Fruit fly (Drosophila melanogaster) whole organism, wandering third instar larva: ENCODE results near the gene CG5623.

Source experiments
- Abd-B ChIP-seq: fragments of >200 bp; optimal IDR thresholded peaks from 2 replicates; lab custom pipeline; 2017; ENCODE audit warnings: missing biosample characterization, missing genetic modification characterization
- CG32264 ChIP-seq: fragments of 200-800 bp; sonication (Bioruptor generic); optimal IDR thresholded peaks from 2 replicates; lab custom pipeline; 2016; ENCODE audit warnings: missing biosample characterization, missing genetic modification characterization
- CG9705 ChIP-seq: fragments of 200-800 bp; sonication (Bioruptor generic); optimal IDR thresholded peaks from 2 replicates; lab custom pipeline; 2018; ENCODE audit warnings: missing biosample characterization, mild to moderate bottlenecking, missing genetic modification characterization
- CrebA ChIP-seq: fragments of 200-800 bp; sonication (Bioruptor generic); optimal IDR thresholded peaks from 2 replicates; lab custom pipeline; 2016; ENCODE audit warnings: missing biosample characterization, mild to moderate bottlenecking, missing genetic modification characterization, borderline replicate concordance
- Dfd ChIP-seq: fragments of >200 bp; optimal IDR thresholded peaks from 2 replicates; lab custom pipeline; 2017; ENCODE audit warnings: missing biosample characterization, missing genetic modification characterization
- Dif ChIP-seq: fragments of 200-275, 200-300 bp; sonication (Bioruptor generic); optimal IDR thresholded peaks from 2 replicates; lab custom pipeline; 2018; ENCODE audit warnings: missing biosample characterization, missing genetic modification characterization; ENCODE audit not compliant: partially characterized antibody
- GATAd ChIP-seq: sonication (Bioruptor generic); optimal IDR thresholded peaks from 2 replicates; lab custom pipeline; 2016; ENCODE audit warnings: missing biosample characterization, missing genetic modification characterization
- HLH106 ChIP-seq: fragments of 200-800 bp; optimal IDR thresholded peaks from 3 replicates; lab custom pipeline; 2019; ENCODE audit warnings: missing biosample characterization, mild to moderate bottlenecking, missing genetic modification characterization, moderate library complexity
- Hnf4 ChIP-seq: fragments of 200-800 bp; sonication (Bioruptor generic); optimal IDR thresholded peaks from 2 replicates; lab custom pipeline; 2016; ENCODE audit warnings: missing biosample characterization, mild to moderate bottlenecking, missing genetic modification characterization
- Hr78 ChIP-seq: fragments of >200 bp; optimal IDR thresholded peaks from 2 replicates; lab custom pipeline; 2017; ENCODE audit warnings: missing biosample characterization, missing genetic modification characterization
- Hr83 ChIP-seq: fragments of 200-300 bp; sonication (Bioruptor generic); optimal IDR thresholded peaks from 2 replicates; lab custom pipeline; 2016; ENCODE audit warnings: missing biosample characterization, mild to moderate bottlenecking, missing genetic modification characterization, moderate library complexity; ENCODE audit not compliant: poor library complexity, severe bottlenecking
- Jra ChIP-seq: sonication (Bioruptor generic); optimal IDR thresholded peaks from 2 replicates; lab custom pipeline; 2016; ENCODE audit warnings: missing biosample characterization, missing genetic modification characterization
- Mio ChIP-seq: sonication (Bioruptor generic); optimal IDR thresholded peaks from 2 replicates; lab custom pipeline; 2016; ENCODE audit warnings: missing biosample characterization, missing genetic modification characterization
- Myc ChIP-seq: fragments of >200 bp; optimal IDR thresholded peaks from 2 replicates; lab custom pipeline; 2017
- N ChIP-seq: fragments of >200 bp; optimal IDR thresholded peaks from 2 replicates; lab custom pipeline; 2018; ENCODE audit warnings: missing biosample characterization, missing external identifiers, missing genetic modification characterization
- OdsH ChIP-seq: fragments of 200-800 bp; sonication (Bioruptor generic); optimal IDR thresholded peaks from 2 replicates; lab custom pipeline; 2016; ENCODE audit warnings: missing biosample characterization, mild to moderate bottlenecking, missing genetic modification characterization
- Rel ChIP-seq, 2 experiments: fragments of 200-800 bp; sonication (Bioruptor generic) in 1 of 2; optimal IDR thresholded peaks; 2 replicates in 1 of 2; 3 replicates in 1 of 2; lab custom pipeline; 2016 to 2019; ENCODE audit warnings: mild to moderate bottlenecking in 2 of 2, missing biosample characterization in 2 of 2, missing genetic modification characterization in 2 of 2, moderate library complexity in 1 of 2
- Sp1 ChIP-seq: fragments of 200-800 bp; sonication (Bioruptor generic); optimal IDR thresholded peaks from 3 replicates; lab custom pipeline; 2019; ENCODE audit warnings: missing biosample characterization, mild to moderate bottlenecking, missing genetic modification characterization, moderate library complexity
- Vsx2 ChIP-seq: fragments of 200-300, 225-300 bp; sonication (Bioruptor generic); optimal IDR thresholded peaks from 2 replicates; lab custom pipeline; 2018; ENCODE audit warnings: missing biosample characterization, missing genetic modification characterization; ENCODE audit not compliant: partially characterized antibody
- br ChIP-seq: fragments of 200-800 bp; sonication (Bioruptor generic); optimal IDR thresholded peaks from 2 replicates; lab custom pipeline; 2016; ENCODE audit warnings: missing biosample characterization, missing genetic modification characterization
- brk ChIP-seq: fragments of 200-800 bp; sonication (Bioruptor generic); optimal IDR thresholded peaks from 2 replicates; lab custom pipeline; 2016; ENCODE audit warnings: missing biosample characterization, mild to moderate bottlenecking, missing genetic modification characterization
- dmrt93B ChIP-seq: fragments of 200-800 bp; sonication (Bioruptor generic); optimal IDR thresholded peaks from 2 replicates; lab custom pipeline; 2018; ENCODE audit warnings: missing biosample characterization, mild to moderate bottlenecking, missing genetic modification characterization
- dsf ChIP-seq: sonication (Bioruptor generic); optimal IDR thresholded peaks from 2 replicates; lab custom pipeline; 2016; ENCODE audit warnings: missing biosample characterization, missing genetic modification characterization, borderline replicate concordance
- ey ChIP-seq: fragments of 200-800 bp; sonication (Bioruptor generic); optimal IDR thresholded peaks from 2 replicates; lab custom pipeline; 2016; ENCODE audit warnings: missing biosample characterization, missing genetic modification characterization
- foxo ChIP-seq, 2 experiments: fragments of 200-800 bp; sonication (Bioruptor generic); optimal IDR thresholded peaks; 2 replicates in 1 of 2; 3 replicates in 1 of 2; lab custom pipeline; 2016 to 2017; ENCODE audit warnings: missing biosample characterization in 2 of 2, missing genetic modification characterization in 2 of 2
- fru ChIP-seq: fragments of 200-800 bp; sonication (Bioruptor generic); optimal IDR thresholded peaks from 3 replicates; lab custom pipeline; 2016; ENCODE audit warnings: missing biosample characterization, mild to moderate bottlenecking, missing genetic modification characterization
- h ChIP-seq: fragments of 200-800 bp; sonication (Bioruptor generic); optimal IDR thresholded peaks from 3 replicates; lab custom pipeline; 2016; ENCODE audit warnings: missing biosample characterization, mild to moderate bottlenecking, missing genetic modification characterization
- jim ChIP-seq: fragments of 175-275, 200-325 bp; sonication (Bioruptor generic); optimal IDR thresholded peaks from 2 replicates; lab custom pipeline; 2016; ENCODE audit warnings: missing biosample characterization, mild to moderate bottlenecking, missing genetic modification characterization
- lola ChIP-seq: fragments of >200 bp; optimal IDR thresholded peaks from 2 replicates; lab custom pipeline; 2017; ENCODE audit warnings: missing biosample characterization, missing genetic modification characterization
- pan ChIP-seq: fragments of >200 bp; optimal IDR thresholded peaks from 2 replicates; lab custom pipeline; 2017
- psq ChIP-seq: fragments of 200-800 bp; sonication (Bioruptor generic); optimal IDR thresholded peaks from 3 replicates; lab custom pipeline; 2017; ENCODE audit warnings: missing biosample characterization, mild to moderate bottlenecking, missing genetic modification characterization, moderate library complexity
- rgr ChIP-seq: fragments of 200-800 bp; sonication (Bioruptor generic); optimal IDR thresholded peaks from 3 replicates; lab custom pipeline; 2016; ENCODE audit warnings: missing biosample characterization, mild to moderate bottlenecking, missing genetic modification characterization
- sage ChIP-seq: fragments of 200-800 bp; sonication (Bioruptor generic); optimal IDR thresholded peaks from 2 replicates; lab custom pipeline; 2016; ENCODE audit warnings: missing biosample characterization, mild to moderate bottlenecking, missing genetic modification characterization
- sv ChIP-seq: fragments of 200-800 bp; sonication (Bioruptor generic); optimal IDR thresholded peaks from 3 replicates; lab custom pipeline; 2016; ENCODE audit warnings: missing biosample characterization, missing genetic modification characterization
- tai ChIP-seq: sonication (Bioruptor generic); optimal IDR thresholded peaks from 2 replicates; lab custom pipeline; 2016; ENCODE audit warnings: missing biosample characterization, missing genetic modification characterization
- usp ChIP-seq: fragments of >200 bp; optimal IDR thresholded peaks from 2 replicates; lab custom pipeline; 2017; ENCODE audit warnings: missing biosample characterization, missing genetic modification characterization
- woc ChIP-seq: sonication (Bioruptor generic); optimal IDR thresholded peaks from 2 replicates; lab custom pipeline; 2016; ENCODE audit warnings: missing biosample characterization, mild to moderate bottlenecking, missing genetic modification characterization

CG5623 gene

DNA sequence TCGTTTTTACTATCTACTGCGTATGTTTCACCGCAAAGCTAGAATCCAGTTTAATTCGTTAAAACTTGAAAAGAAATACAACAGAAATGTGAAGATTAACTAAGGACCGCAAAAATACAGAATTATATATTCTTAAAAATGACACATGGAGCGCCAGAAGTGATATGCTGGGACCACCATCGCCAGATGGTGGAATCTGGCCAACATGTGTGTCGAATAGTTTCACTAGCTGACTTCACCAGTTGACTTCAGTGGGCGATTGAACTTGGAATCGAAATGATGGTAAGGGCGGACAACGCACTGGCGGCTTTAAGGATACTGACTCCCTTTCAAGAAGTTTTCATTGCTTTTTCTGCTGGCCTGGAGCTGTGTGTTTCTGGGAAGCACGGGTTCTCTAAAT is 34.8 kb upstream of the CG5623 start, which contains the start of gene CG9593:
Gene CG9593, plus strand, starts transcription at position 270 of the 400 bp plus-strand sequence.
- TF ChIP-seq Vsx2 (GFP tag; lab: Kevin White, UChicago) (no peak), lola (no peak), br (GFP tag; lab: Kevin White, UChicago) (no peak), dmrt93B (no peak), Jra (no peak), GATAd (no peak), pan (lab: Kevin White, UChicago) (no peak), fru (GFP tag; lab: Kevin White, UChicago) (no peak), dsf (GFP tag; lab: Kevin White, UChicago) (no peak), CG9705 (GFP tag; lab: Kevin White, UChicago) (no peak), brk (no peak), Abd-B (GFP tag; lab: Kevin White, UChicago) (no peak)
- TF ChIP-seq, all 38 proteins: peak for 0

DNA sequence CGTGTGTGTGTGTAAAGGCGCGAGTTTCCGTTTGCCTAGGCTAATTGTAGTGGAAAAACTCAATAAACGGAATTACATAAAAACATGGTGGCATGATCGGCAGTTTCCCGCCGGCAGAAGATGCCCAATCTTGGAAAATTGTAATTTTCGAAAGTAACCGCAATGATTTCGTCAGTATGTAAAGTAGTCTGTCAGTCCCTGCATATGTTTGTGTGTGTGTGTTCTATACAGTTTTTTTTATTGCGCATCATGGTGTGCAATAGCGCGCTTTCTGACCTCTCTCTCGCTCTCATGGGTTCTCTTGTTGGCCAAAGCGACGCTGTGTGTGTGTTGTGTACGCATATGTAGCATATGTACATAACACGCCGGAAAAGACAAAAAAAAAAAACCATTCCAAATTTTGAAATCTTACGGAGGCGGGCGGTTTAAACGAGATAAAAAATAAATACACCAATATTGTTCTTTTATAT is 27.1 kb upstream of the CG5623 start:
- TF ChIP-seq CG9705 (GFP tag; lab: Kevin White, UChicago) (no peak), fru (GFP tag; lab: Kevin White, UChicago) (peak; percentile 13), HLH106 (no peak), Hr78 (GFP tag; lab: Kevin White, UChicago) (peak; percentile 41), Rel (GFP tag; optimal IDR thresholded peaks at IDR 0.05; lab: Kevin White, UChicago) (no peak), Rel (tag; optimal IDR thresholded peaks at IDR 0.05; lab: Kevin White, UChicago) (peak; percentile 38), Dfd (GFP tag; lab: Kevin White, UChicago) (no peak), Mio (no peak), usp (GFP tag; lab: Kevin White, UChicago) (no peak), Jra (peak; percentile 65), Hr83 (GFP tag; lab: Kevin White, UChicago) (peak; percentile 92), Myc (lab: Kevin White, UChicago) (no peak), h (peak; percentile 60), psq (GFP tag; lab: Kevin White, UChicago) (peak; percentile 28), Sp1 (GFP tag; lab: Kevin White, UChicago) (peak; percentile 42), brk (peak; percentile 55), CG32264 (peak; percentile 27), sage (peak; percentile 39), dmrt93B (no peak), OdsH (GFP tag; lab: Kevin White, UChicago) (peak; percentile 19), ey (GFP tag; lab: Kevin White, UChicago) (peak; percentile 8), foxo (GFP tag; optimal IDR thresholded peaks at IDR 0.05; lab: Kevin White, UChicago) (peak in 1 of 2 experiments; percentile 31), jim (GFP tag; lab: Kevin White, UChicago) (peak; percentile 78), Abd-B (GFP tag; lab: Kevin White, UChicago) (no peak), CrebA (GFP tag; lab: Kevin White, UChicago) (no peak), N (GFP tag; lab: Kevin White, UChicago) (peak; percentile 88), pan (lab: Kevin White, UChicago) (no peak), rgr (GFP tag; lab: Kevin White, UChicago) (peak; percentile 58), tai (GFP tag; lab: Kevin White, UChicago) (no peak), br (GFP tag; lab: Kevin White, UChicago) (peak; percentile 46), sv (GFP tag; lab: Kevin White, UChicago) (no peak), woc (no peak), lola (no peak)

DNA sequence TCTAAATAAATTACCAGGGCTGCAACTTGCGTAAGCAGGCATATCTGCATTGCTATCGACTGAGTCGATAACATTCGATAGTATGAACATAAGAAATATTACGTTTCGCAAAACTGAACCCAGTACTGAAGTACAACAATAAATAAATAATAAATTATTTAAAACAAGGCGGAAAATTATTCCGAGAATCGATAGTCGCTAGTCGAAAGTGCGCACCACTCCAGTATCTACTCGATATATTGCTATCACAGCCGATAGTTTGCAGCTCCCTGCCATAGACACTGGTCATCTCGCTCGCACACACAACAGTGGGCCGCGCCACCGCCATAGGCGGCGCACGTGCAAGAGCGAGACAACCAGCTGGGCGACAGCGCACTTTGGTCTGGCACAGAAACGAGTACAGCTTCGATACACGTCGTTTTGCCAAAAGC is 26.1 kb upstream of the CG5623 start, which contains the start of gene nsl1:
Gene nsl1, plus strand, starts transcription at position 411 of the 431 bp plus-strand sequence.
- TF ChIP-seq foxo (GFP tag; optimal IDR thresholded peaks at IDR 0.05; lab: Kevin White, UChicago): peak in 1 of 2 experiments; percentile 64
- peak; percentile 52 for TF ChIP-seq fru (GFP tag; lab: Kevin White, UChicago)
- TF ChIP-seq ey (GFP tag; lab: Kevin White, UChicago): peak; percentile 21
- peak; percentile 24 for TF ChIP-seq br (GFP tag; lab: Kevin White, UChicago)
- TF ChIP-seq OdsH (GFP tag; lab: Kevin White, UChicago): peak; percentile 35
- peak; percentile 25 for TF ChIP-seq psq (GFP tag; lab: Kevin White, UChicago)
- TF ChIP-seq rgr (GFP tag; lab: Kevin White, UChicago): peak; percentile 83
- TF ChIP-seq brk: peak; percentile 83
- no peak for TF ChIP-seq pan (lab: Kevin White, UChicago)
- TF ChIP-seq Hnf4: peak; percentile 73
- TF ChIP-seq GATAd: no peak
- no peak for TF ChIP-seq Mio
- TF ChIP-seq Vsx2 (GFP tag; lab: Kevin White, UChicago): no peak
- no peak for TF ChIP-seq Hr78 (GFP tag; lab: Kevin White, UChicago)
- TF ChIP-seq Dif (GFP tag; lab: Kevin White, UChicago): peak; percentile 58
- peak; percentile 46 for TF ChIP-seq HLH106
- no peak for TF ChIP-seq jim (GFP tag; lab: Kevin White, UChicago)
- TF ChIP-seq Hr83 (GFP tag; lab: Kevin White, UChicago): no peak
- peak; percentile 45 for TF ChIP-seq Jra
- no peak for TF ChIP-seq Dfd (GFP tag; lab: Kevin White, UChicago)
- peak; percentile 52 for TF ChIP-seq Rel (GFP tag; optimal IDR thresholded peaks at IDR 0.05; lab: Kevin White, UChicago)
- TF ChIP-seq Rel (tag; optimal IDR thresholded peaks at IDR 0.05; lab: Kevin White, UChicago): peak; percentile 25
- TF ChIP-seq tai (GFP tag; lab: Kevin White, UChicago): no peak
- peak; percentile 54 for TF ChIP-seq Sp1 (GFP tag; lab: Kevin White, UChicago)
- peak; percentile 12 for TF ChIP-seq Myc (lab: Kevin White, UChicago)
- TF ChIP-seq dmrt93B: peak; percentile 5
- TF ChIP-seq dsf (GFP tag; lab: Kevin White, UChicago): peak; percentile 24
- no peak for TF ChIP-seq Abd-B (GFP tag; lab: Kevin White, UChicago)
- TF ChIP-seq CG9705 (GFP tag; lab: Kevin White, UChicago): peak; percentile 15
- TF ChIP-seq h: peak; percentile 66
